Worm (Caenorhabditis elegans) whole organism, midembryonic: ENCODE measurements around the gene map-1.

Experiments
- T22C8.4 ChIP-seq: fragments of 200-800 bp; sonication (Bioruptor generic); IDR thresholded peaks from 2 replicates; pipeline ENCODE4 v1.3.6; 2022; ENCODE audit warnings: missing genetic modification characterization, missing compliant biosample characterization
- cog-1 ChIP-seq: sonication (generic microtip); optimal IDR thresholded peaks from 2 replicates; lab custom pipeline; 2016; ENCODE audit warnings: missing genetic modification characterization, missing compliant biosample characterization
- flt-1 ChIP-seq: fragments of 200-800 bp; sonication (Bioruptor generic); IDR thresholded peaks from 2 replicates; pipeline ENCODE4 v1.3.6; 2022; ENCODE audit warnings: missing genetic modification characterization, missing compliant biosample characterization
- klf-2 ChIP-seq: fragments of 200-800 bp; sonication (Bioruptor generic); conservative IDR thresholded peaks from 2 replicates; pipeline ENCODE4 v1.3.6; 2022; ENCODE audit warnings: missing genetic modification reagents, missing genetic modification characterization, missing compliant biosample characterization
- med-1 ChIP-seq: sonication (generic microtip); optimal IDR thresholded peaks from 2 replicates; lab custom pipeline; 2017; ENCODE audit warnings: missing genetic modification characterization, mild to moderate bottlenecking, missing compliant biosample characterization, antibody characterized with exemption, missing genetic modification reagents; ENCODE audit not compliant: insufficient read depth
- ref-1 ChIP-seq: fragments of 200-800 bp; sonication (Bioruptor generic); conservative IDR thresholded peaks from 2 replicates; pipeline ENCODE4 v1.3.6; 2022; ENCODE audit warnings: missing genetic modification reagents, missing genetic modification characterization, missing compliant biosample characterization
- tab-1 ChIP-seq: fragments of 200-800 bp; sonication (Bioruptor generic); IDR thresholded peaks from 2 replicates; pipeline ENCODE4 v1.3.6; 2022; ENCODE audit warnings: missing genetic modification characterization, missing compliant biosample characterization
- ztf-23 ChIP-seq: fragments of 200-800 bp; sonication (Bioruptor generic); IDR thresholded peaks from 2 replicates; pipeline ENCODE4 v1.3.6; 2022; ENCODE audit warnings: missing genetic modification reagents, missing genetic modification characterization, missing compliant biosample characterization
- ztf-29 ChIP-seq: fragments of 200-800 bp; sonication (Bioruptor generic); IDR thresholded peaks from 2 replicates; pipeline ENCODE4 v1.3.6; 2022; ENCODE audit warnings: missing genetic modification reagents, missing genetic modification characterization, missing compliant biosample characterization

The map-1 gene

ce11 chrIV:3652223-3652622, 34.4 kb downstream of the map-1 start:
- no peak for TF ChIP-seq klf-2 (GFP tag; lab: Robert Waterston, UW)
- TF ChIP-seq ref-1 = no peak

ce11 chrIV:3648634-3649240, 37.9 kb downstream of the map-1 start, which contains the start of gene CC8.2:
Gene CC8.2 (minus strand): TSS chrIV:3648684.
- TF ChIP-seq klf-2 (GFP tag; lab: Robert Waterston, UW) (no peak), cog-1 (tag; lab: Kevin White, UChicago) (no peak), T22C8.4 (no peak), ztf-23 (GFP tag; lab: Robert Waterston, UW) (0 out of 2 replicates have a peak, but pooled peaks have one; percentile 27)

- TF ChIP-seq klf-2 (GFP tag; lab: Robert Waterston, UW) = no peak
- TF ChIP-seq T22C8.4 = no peak
- TF ChIP-seq cog-1 (tag; lab: Kevin White, UChicago) = no peak
- no peak for TF ChIP-seq flt-1 (GFP tag; lab: Robert Waterston, UW)
- TF ChIP-seq med-1 (GFP tag; lab: Kevin White, UChicago) = no peak
- no peak for TF ChIP-seq ref-1
Measured at ce11 chrIV:3647551-3647950, 39.1 kb downstream of the map-1 start.

DNA sequence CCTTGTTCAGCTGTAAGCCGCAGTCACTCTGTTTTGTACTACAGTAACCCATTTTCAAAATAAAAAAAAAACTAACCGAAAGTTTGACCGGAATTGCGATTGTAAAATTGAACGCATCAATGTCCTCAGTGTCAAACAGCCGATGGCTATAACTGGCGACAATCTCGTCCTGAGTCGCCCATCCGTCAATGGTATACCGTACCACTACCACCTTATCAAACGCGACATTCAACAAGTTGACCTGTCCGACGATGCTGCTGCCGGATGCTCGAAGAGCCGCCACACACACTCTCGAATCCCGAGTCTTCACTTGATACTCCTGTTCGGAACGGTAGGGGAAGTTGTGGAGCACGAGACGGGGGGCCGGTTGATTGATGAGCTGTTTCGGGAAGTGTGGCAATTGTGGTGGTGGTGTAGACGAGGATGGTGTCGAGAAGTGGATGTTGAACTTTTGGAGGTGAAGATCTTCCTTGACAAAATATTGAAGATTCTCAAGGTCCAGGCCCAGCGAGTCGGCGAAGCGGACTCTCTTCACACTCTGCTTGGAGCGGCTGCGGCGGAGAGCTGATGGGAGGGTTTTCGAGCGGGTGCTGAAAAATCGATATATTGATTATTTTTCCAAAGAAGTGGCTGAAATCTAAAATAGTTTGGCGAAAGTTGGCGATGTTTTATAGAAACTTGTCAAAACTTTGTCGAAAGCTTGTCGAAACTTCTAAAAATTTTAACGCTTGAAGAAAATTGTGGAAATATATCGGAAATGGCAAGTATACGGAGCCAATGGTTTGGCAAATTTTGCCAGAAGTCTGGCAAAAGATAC, 40.1 kb downstream of the map-1 start:
- no peak for TF ChIP-seq klf-2 (GFP tag; lab: Robert Waterston, UW)
- 0 out of 2 replicates have a peak, but pooled peaks have one; percentile 11 for TF ChIP-seq T22C8.4
- TF ChIP-seq tab-1 = no peak

DNA sequence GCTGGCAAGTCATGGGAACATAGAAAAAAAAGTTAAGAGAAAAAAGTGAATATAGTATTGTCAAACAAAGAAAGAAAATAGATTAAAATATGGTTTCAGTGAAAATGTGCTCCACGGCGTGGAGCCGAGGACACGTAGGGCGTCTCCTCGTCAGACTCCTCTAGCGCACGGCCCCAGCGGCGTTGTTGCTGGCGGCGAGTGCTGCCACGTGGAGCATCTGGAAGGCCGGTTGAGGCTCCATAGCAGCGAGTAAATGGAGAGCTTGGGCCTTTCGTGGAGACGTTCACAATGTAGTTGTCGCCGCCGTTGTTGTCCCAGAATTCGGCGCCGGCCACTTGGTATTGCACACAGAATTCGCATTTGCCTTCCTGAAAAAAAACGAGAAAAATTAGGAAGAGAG, 41.2 kb downstream of the map-1 start:
- TF ChIP-seq tab-1 (no peak), cog-1 (tag; lab: Kevin White, UChicago) (no peak), ztf-23 (GFP tag; lab: Robert Waterston, UW) (no peak), klf-2 (GFP tag; lab: Robert Waterston, UW) (no peak), med-1 (GFP tag; lab: Kevin White, UChicago) (no peak), flt-1 (GFP tag; lab: Robert Waterston, UW) (no peak), T22C8.4 (no peak), ztf-29 (GFP tag; lab: Robert Waterston, UW) (no peak), ref-1 (no peak)

- TF ChIP-seq ztf-29 (GFP tag; lab: Robert Waterston, UW) (no peak), med-1 (GFP tag; lab: Kevin White, UChicago) (no peak), cog-1 (tag; lab: Kevin White, UChicago) (no peak), ztf-23 (GFP tag; lab: Robert Waterston, UW) (no peak), ref-1 (no peak), flt-1 (GFP tag; lab: Robert Waterston, UW) (no peak), tab-1 (no peak), T22C8.4 (no peak), klf-2 (GFP tag; lab: Robert Waterston, UW) (no peak)
Measured at ce11 chrIV:3644863-3645378, 41.7 kb downstream of the map-1 start.

DNA sequence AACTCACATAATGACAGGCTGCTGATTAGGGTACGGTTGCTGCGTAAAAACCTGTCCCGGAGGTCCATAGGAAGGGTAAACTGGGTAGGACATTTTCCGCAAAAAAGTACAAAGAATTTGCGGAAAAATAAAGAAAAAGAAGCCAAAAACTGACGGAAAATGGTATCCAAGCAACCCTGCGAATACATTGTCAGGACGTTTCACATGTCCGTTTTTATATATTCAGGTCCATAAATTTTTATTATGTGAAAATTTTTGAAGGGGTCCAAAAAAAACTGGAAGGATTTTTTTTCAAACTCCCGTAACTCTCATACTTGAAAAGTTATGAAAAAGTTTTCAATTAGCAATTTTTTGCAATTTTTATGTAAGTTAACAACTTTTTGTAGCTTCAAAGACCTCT, 44.5 kb downstream of the map-1 start, which contains the start of gene CC8.3:
CC8.3 (minus strand) TSS at position 101 of the 400 bp plus-strand sequence.
- TF ChIP-seq flt-1 (GFP tag; lab: Robert Waterston, UW) (no peak), tab-1 (no peak), ref-1 (no peak), ztf-23 (GFP tag; lab: Robert Waterston, UW) (no peak), med-1 (GFP tag; lab: Kevin White, UChicago) (no peak), cog-1 (tag; lab: Kevin White, UChicago) (no peak), ztf-29 (GFP tag; lab: Robert Waterston, UW) (no peak), T22C8.4 (no peak), klf-2 (GFP tag; lab: Robert Waterston, UW) (no peak)

DNA sequence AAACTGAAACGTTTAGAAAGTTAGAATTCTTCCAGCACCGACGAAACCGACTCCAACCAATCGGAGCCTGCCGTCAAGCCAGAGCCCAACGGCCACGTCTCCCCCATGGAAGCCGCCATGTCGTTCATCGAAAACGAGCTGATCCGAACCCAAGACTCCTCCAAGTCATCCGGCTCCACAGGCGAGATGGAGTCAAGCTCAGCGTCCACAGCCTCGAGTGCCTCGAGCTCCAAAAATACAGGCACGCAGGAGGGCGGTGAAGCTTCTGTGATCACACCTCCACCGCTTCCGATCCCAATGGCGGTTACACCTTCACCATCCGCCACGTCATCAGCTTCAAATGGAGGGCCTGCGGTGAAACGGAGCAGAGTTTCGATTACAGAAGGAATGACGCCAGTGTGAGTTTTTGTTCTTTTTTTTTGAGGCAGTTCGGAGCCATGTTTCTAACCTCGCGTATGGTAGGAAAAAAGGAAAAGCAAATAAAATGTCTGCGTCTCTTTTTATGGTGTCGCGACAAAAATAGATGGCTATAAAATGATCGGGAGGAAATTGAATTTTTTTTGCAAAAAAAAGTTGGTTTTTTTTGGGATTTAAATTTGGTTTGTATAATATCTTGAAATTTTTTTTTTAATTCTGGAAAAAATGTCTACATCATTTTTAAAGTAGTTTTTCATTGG, 48.3 kb downstream of the map-1 start:
- no peak for TF ChIP-seq flt-1 (GFP tag; lab: Robert Waterston, UW)
- TF ChIP-seq ref-1 = no peak
- TF ChIP-seq tab-1 = no peak
- TF ChIP-seq klf-2 (GFP tag; lab: Robert Waterston, UW) = no peak
- TF ChIP-seq T22C8.4 = no peak
- no peak for TF ChIP-seq ztf-29 (GFP tag; lab: Robert Waterston, UW)

ce11 chrIV:3636528-3637129, 50.0 kb downstream of the map-1 start, which contains the start of gene madf-9:
Gene madf-9 (plus strand): TSS chrIV:3637079.
- no peak for TF ChIP-seq ztf-23 (GFP tag; lab: Robert Waterston, UW)
- 0 out of 2 replicates have a peak, but pooled peaks have one; percentile 6 for TF ChIP-seq ref-1
- peak; percentile 12 for TF ChIP-seq cog-1 (tag; lab: Kevin White, UChicago)
- TF ChIP-seq flt-1 (GFP tag; lab: Robert Waterston, UW) = peak; percentile 18; the same call in 1 of the 2 replicates
